Worm (Caenorhabditis elegans): Measurements from ENCODE around the gene ndua-7.

Gene ndua-7

ce11 chrII:13521179-13521616, 26.8 kb upstream of the ndua-7 start:
- no peak for TF ChIP-seq sea-1 (GFP tag; conservative IDR thresholded peaks at IDR 0.05)
- no peak for TF ChIP-seq scrt-1 (GFP tag; IDR thresholded peaks at IDR 0.05)
- TF ChIP-seq F13C5.2 (tag; optimal IDR thresholded peaks at IDR 0.05): no peak

ce11 chrII:13517600-13517999, 23.2 kb upstream of the ndua-7 start, which contains the start of gene sre-45:
Gene sre-45 (plus strand): TSS chrII:13517900.
- no peak for TF ChIP-seq ets-7 (tag; optimal IDR thresholded peaks at IDR 0.05)
- TF ChIP-seq hnd-1 (tag; optimal IDR thresholded peaks at IDR 0.05): no peak
- no peak for TF ChIP-seq scrt-1 (GFP tag; IDR thresholded peaks at IDR 0.05)
- TF ChIP-seq hmbx-1 (tag; optimal IDR thresholded peaks at IDR 0.05): no peak
- no peak for TF ChIP-seq sea-1 (GFP tag; conservative IDR thresholded peaks at IDR 0.05)
- TF ChIP-seq flt-1 (GFP tag; IDR thresholded peaks at IDR 0.05): no peak
- no peak for TF ChIP-seq ceh-13 (GFP tag; optimal IDR thresholded peaks at IDR 0.05)
- no peak for TF ChIP-seq pes-1 (GFP tag; IDR thresholded peaks at IDR 0.05)
- no peak for TF ChIP-seq ama-1 (optimal IDR thresholded peaks at IDR 0.05)
- TF ChIP-seq tra-4 (tag; optimal IDR thresholded peaks at IDR 0.05): no peak
- no peak for TF ChIP-seq tbx-37 (GFP tag; conservative IDR thresholded peaks at IDR 0.05)
- TF ChIP-seq hmg-4 (GFP tag; optimal IDR thresholded peaks at IDR 0.05): no peak
- no peak for TF ChIP-seq aly-1 (tag; optimal IDR thresholded peaks at IDR 0.05)
- TF ChIP-seq B0310.2 (tag; optimal IDR thresholded peaks at IDR 0.05): no peak

- TF ChIP-seq aly-1 (tag; optimal IDR thresholded peaks at IDR 0.05) (no peak), tra-4 (tag; optimal IDR thresholded peaks at IDR 0.05) (no peak), ama-1 (optimal IDR thresholded peaks at IDR 0.05) (no peak), pes-1 (GFP tag; IDR thresholded peaks at IDR 0.05) (no peak), B0310.2 (tag; optimal IDR thresholded peaks at IDR 0.05) (no peak), ceh-13 (GFP tag; optimal IDR thresholded peaks at IDR 0.05) (no peak), hmbx-1 (tag; optimal IDR thresholded peaks at IDR 0.05) (no peak), ets-7 (tag; optimal IDR thresholded peaks at IDR 0.05) (no peak), hmg-4 (GFP tag; optimal IDR thresholded peaks at IDR 0.05) (no peak), F13C5.2 (tag; optimal IDR thresholded peaks at IDR 0.05) (no peak), flt-1 (GFP tag; IDR thresholded peaks at IDR 0.05) (no peak), sea-1 (GFP tag; conservative IDR thresholded peaks at IDR 0.05) (no peak), hnd-1 (tag; optimal IDR thresholded peaks at IDR 0.05) (no peak), tbx-37 (GFP tag; conservative IDR thresholded peaks at IDR 0.05) (no peak), tbx-11 (GFP tag; IDR thresholded peaks at IDR 0.05) (no peak), scrt-1 (GFP tag; IDR thresholded peaks at IDR 0.05) (no peak), ceh-36 (tag; optimal IDR thresholded peaks at IDR 0.05) (no peak)
Observed at ce11 chrII:13515813-13516212, 21.4 kb upstream of the ndua-7 start.

- no peak for TF ChIP-seq hmg-4 (GFP tag; optimal IDR thresholded peaks at IDR 0.05)
- TF ChIP-seq ceh-36 (tag; optimal IDR thresholded peaks at IDR 0.05): no peak
Observed at ce11 chrII:13508607-13509006, 14.2 kb upstream of the ndua-7 start.

ce11 chrII:13507535-13507934, 13.1 kb upstream of the ndua-7 start, which contains the start of gene nep-17:
Gene nep-17 (plus strand): TSS chrII:13507819.
- TF ChIP-seq scrt-1 (GFP tag; IDR thresholded peaks at IDR 0.05): no peak

- no peak for TF ChIP-seq hmbx-1 (tag; optimal IDR thresholded peaks at IDR 0.05)
- TF ChIP-seq ceh-36 (tag; optimal IDR thresholded peaks at IDR 0.05): no peak
- no peak for TF ChIP-seq B0310.2 (tag; optimal IDR thresholded peaks at IDR 0.05)
- no peak for TF ChIP-seq hnd-1 (tag; optimal IDR thresholded peaks at IDR 0.05)
- no peak for TF ChIP-seq pes-1 (GFP tag; IDR thresholded peaks at IDR 0.05)
- TF ChIP-seq F13C5.2 (tag; optimal IDR thresholded peaks at IDR 0.05): no peak
- TF ChIP-seq flt-1 (GFP tag; IDR thresholded peaks at IDR 0.05): no peak
- no peak for TF ChIP-seq tbx-11 (GFP tag; IDR thresholded peaks at IDR 0.05)
- no peak for TF ChIP-seq ceh-13 (GFP tag; optimal IDR thresholded peaks at IDR 0.05)
- no peak for TF ChIP-seq tbx-37 (GFP tag; conservative IDR thresholded peaks at IDR 0.05)
Observed at ce11 chrII:13505977-13506568, 11.7 kb upstream of the ndua-7 start.

- TF ChIP-seq hmbx-1 (tag; optimal IDR thresholded peaks at IDR 0.05) (no peak), B0310.2 (tag; optimal IDR thresholded peaks at IDR 0.05) (no peak), hmg-4 (GFP tag; optimal IDR thresholded peaks at IDR 0.05) (no peak), ama-1 (optimal IDR thresholded peaks at IDR 0.05) (no peak), pes-1 (GFP tag; IDR thresholded peaks at IDR 0.05) (no peak), ets-7 (tag; optimal IDR thresholded peaks at IDR 0.05) (no peak), sea-1 (GFP tag; conservative IDR thresholded peaks at IDR 0.05) (no peak), ceh-13 (GFP tag; optimal IDR thresholded peaks at IDR 0.05) (no peak), hnd-1 (tag; optimal IDR thresholded peaks at IDR 0.05) (no peak), tbx-11 (GFP tag; IDR thresholded peaks at IDR 0.05) (no peak), scrt-1 (GFP tag; IDR thresholded peaks at IDR 0.05) (no peak), ceh-36 (tag; optimal IDR thresholded peaks at IDR 0.05) (no peak), aly-1 (tag; optimal IDR thresholded peaks at IDR 0.05) (no peak), flt-1 (GFP tag; IDR thresholded peaks at IDR 0.05) (no peak), tbx-37 (GFP tag; conservative IDR thresholded peaks at IDR 0.05) (no peak)
Observed at ce11 chrII:13505386-13505785, 11.0 kb upstream of the ndua-7 start.

ce11 chrII:13503653-13504052, 9.3 kb upstream of the ndua-7 start, which contains the start of gene F54F11.1:
Gene F54F11.1 (plus strand): TSS chrII:13503953.
- TF ChIP-seq B0310.2 (tag; optimal IDR thresholded peaks at IDR 0.05): no peak
- TF ChIP-seq hmg-4 (GFP tag; optimal IDR thresholded peaks at IDR 0.05): no peak
- TF ChIP-seq tbx-37 (GFP tag; conservative IDR thresholded peaks at IDR 0.05): no peak
- no peak for TF ChIP-seq ets-7 (tag; optimal IDR thresholded peaks at IDR 0.05)
- no peak for TF ChIP-seq hmbx-1 (tag; optimal IDR thresholded peaks at IDR 0.05)
- TF ChIP-seq tbx-11 (GFP tag; IDR thresholded peaks at IDR 0.05): no peak
- TF ChIP-seq flt-1 (GFP tag; IDR thresholded peaks at IDR 0.05): no peak
- TF ChIP-seq scrt-1 (GFP tag; IDR thresholded peaks at IDR 0.05): no peak

Measured in whole organism, early embryonic.